Worm (Caenorhabditis elegans): ENCODE data around the gene srt-19.
"Not testable (repeated sequence)": the region's sequence is repeated elsewhere in the genome, so short reads cannot be mapped to it uniquely, and the experiment has no call there.

srt-19 gene

DNA sequence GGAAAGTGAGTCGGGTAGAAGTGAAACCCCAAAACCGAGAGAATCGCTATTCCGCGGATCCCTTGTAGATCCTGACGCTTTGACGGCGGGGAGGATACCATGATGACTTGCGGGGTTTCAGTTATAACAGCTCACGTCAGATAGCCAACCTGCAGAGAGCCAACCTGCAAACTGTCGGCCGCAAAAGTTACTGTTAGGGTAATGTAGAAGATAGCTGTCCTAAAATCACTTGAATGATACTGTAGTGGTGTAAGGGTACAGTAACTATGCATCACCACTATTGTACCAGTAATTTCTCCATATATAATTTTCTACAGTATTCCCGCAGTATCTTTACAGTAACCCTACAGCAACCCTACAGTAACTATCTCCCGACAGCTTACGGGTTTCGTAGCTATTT is 47.6 kb downstream of the srt-19 start, which contains the start of gene oac-12:
oac-12 (minus strand) TSS at position 101 of the 400 bp plus-strand sequence.
- TF ChIP-seq nhr-85 (tag) (peak; percentile 2), nhr-12 (tag; optimal IDR thresholded peaks at IDR 0.05) (no peak)

DNA sequence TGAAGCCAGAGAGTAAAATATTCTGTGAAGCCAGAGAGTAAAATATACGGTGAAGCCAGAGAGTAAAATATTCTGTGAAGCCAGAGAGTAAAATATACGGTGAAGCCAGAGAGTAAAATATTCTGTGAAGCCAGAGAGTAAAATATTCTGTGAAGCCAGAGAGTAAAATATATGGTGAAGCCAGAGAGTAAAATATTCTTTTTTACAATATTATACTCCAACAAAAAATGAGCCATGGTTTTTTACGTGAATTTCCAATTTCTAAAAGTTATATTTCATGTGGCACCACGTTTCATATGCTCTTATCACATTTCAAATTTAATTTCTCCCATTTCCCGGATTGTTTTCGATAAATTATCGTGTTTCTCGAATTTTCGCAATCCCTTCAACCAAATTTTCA is 51.6 kb downstream of the srt-19 start, which contains the start of gene irld-1:
irld-1 (plus strand) TSS at position 301 of the 400 bp plus-strand sequence.
- TF ChIP-seq dsc-1 (tag; optimal IDR thresholded peaks at IDR 0.05); lir-3 (tag; optimal IDR thresholded peaks at IDR 0.05; ENCODE audit: poor library complexity); ceh-88 (GFP tag; IDR thresholded peaks at IDR 0.05): not testable (repeated sequence)

Data from whole organism, L1 larva.